2 fruit fly cellular contexts compared by ENCODE assay signal in the genomic region with DNA sequence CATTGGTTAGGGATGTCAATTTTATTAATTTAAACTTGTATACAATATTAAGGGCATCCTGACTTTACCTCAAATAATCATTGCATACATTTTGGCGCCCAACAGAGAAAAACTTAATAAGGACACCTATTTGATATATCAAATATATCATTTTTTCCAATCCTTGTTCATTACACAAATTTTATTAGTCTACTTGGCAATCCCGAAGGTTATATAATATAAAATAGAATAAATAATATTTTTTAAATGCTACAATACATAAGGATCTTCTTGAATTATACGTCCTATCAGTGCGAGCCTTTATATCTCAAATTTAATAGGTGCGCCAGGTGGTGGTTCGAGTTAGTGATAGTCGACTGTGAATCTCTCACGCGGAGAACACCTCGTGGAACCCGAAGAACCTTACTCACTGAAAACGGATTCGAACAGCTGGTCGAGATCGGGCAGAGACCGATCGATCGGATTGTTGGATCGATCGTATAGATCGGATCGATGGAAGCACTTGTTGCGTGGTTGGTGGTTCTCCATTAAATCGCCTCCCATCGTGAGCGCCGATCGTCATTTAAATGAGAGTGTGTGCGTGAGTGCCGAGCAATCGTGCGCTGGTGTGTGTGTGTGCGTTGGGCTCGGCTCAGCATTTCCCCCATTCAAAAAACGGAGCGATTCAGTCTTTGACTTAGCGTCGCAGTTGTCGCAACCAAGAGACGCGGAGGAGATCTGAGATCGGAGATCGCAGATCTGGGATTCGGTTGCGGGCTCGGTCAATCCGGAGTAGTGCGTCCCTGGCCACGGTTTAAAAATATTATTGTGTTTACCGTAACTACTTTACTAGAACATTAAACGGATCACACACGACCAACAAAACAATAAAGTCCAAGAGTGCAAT.
A peak's percentile ranks its signal among the peaks of the same experiment; 100 is the strongest.
TF ChIP-seq lines count a peak whose summit lies in the region.

shd (plus strand) TSS at position 667 of the 886 bp plus-strand sequence.

TF ChIP-seq in whole organism, embryonic, 481 proteins besides CTCF, POLR2A, EP300 and RAD21 (continued from another document and continues in another):
- TF ChIP-seq row (GFP tag; IDR thresholded peaks at IDR 0.05; lab: Robert Waterston, UW) (peak; percentile 64), kni (GFP tag; optimal IDR thresholded peaks at IDR 0.05; lab: Kevin White, UChicago) (peak; percentile 90), CG3065 (GFP tag; optimal IDR thresholded peaks at IDR 0.05; lab: Kevin White, UChicago) (no peak), sob (GFP tag; IDR thresholded peaks at IDR 0.05; lab: Robert Waterston, UW) (peak; percentile 30; the same call in 1 of the 2 replicates), hb (GFP tag; IDR thresholded peaks at IDR 0.05; lab: Robert Waterston, UW; ENCODE audit: partially characterized antibody) (no peak), dpn (GFP tag; optimal IDR thresholded peaks at IDR 0.05; lab: Kevin White, UChicago) (peak in 1 of 2 experiments; percentile 21), Ets65A (GFP tag; lab: Kevin White, UChicago) (peak; percentile 39), grn (GFP tag; optimal IDR thresholded peaks at IDR 0.05; lab: Kevin White, UChicago) (peak; percentile 61), fru (optimal IDR thresholded peaks at IDR 0.05; lab: Kevin White, UChicago) (no peak), CG15479 (GFP tag; optimal IDR thresholded peaks at IDR 0.05; lab: Kevin White, UChicago) (no peak), CG7745 (tag; optimal IDR thresholded peaks at IDR 0.05; lab: Kevin White, UChicago) (no peak), kah (GFP tag; optimal IDR thresholded peaks at IDR 0.05; lab: Kevin White, UChicago) (peak; percentile 70), emc (GFP tag; optimal IDR thresholded peaks at IDR 0.05; lab: Kevin White, UChicago) (no peak), Dad (GFP tag; optimal IDR thresholded peaks at IDR 0.05; lab: Kevin White, UChicago) (no peak), CG1233 (GFP tag; optimal IDR thresholded peaks at IDR 0.05; lab: Kevin White, UChicago) (peak; percentile 16), ems (GFP tag; optimal IDR thresholded peaks at IDR 0.05; lab: Kevin White, UChicago) (no peak), CG8388 (GFP tag; optimal IDR thresholded peaks at IDR 0.05; lab: Kevin White, UChicago) (no peak), Lpt (GFP tag; optimal IDR thresholded peaks at IDR 0.05; lab: Kevin White, UChicago) (no peak), CG18764 (GFP tag; optimal IDR thresholded peaks at IDR 0.05; lab: Kevin White, UChicago) (no peak), MTF-1 (GFP tag; optimal IDR thresholded peaks at IDR 0.05; lab: Kevin White, UChicago; ENCODE audit: borderline replicate concordance) (no peak), lilli (GFP tag; optimal IDR thresholded peaks at IDR 0.05; lab: Kevin White, UChicago) (no peak), CG12236 (GFP tag; optimal IDR thresholded peaks at IDR 0.05; lab: Kevin White, UChicago) (no peak), abd-A (tag; optimal IDR thresholded peaks at IDR 0.05; lab: Kevin White, UChicago) (peak; percentile 65), Abd-B (GFP tag; optimal IDR thresholded peaks at IDR 0.05; lab: Kevin White, UChicago) (peak; percentile 23), MESR4 (GFP tag; optimal IDR thresholded peaks at IDR 0.05; lab: Kevin White, UChicago) (no peak), ato (GFP tag; IDR thresholded peaks at IDR 0.05; lab: Robert Waterston, UW; ENCODE audit: partially characterized antibody) (no peak), HHEX (GFP tag; optimal IDR thresholded peaks at IDR 0.05; lab: Kevin White, UChicago) (peak; percentile 22), Oli (tag; optimal IDR thresholded peaks at IDR 0.05; lab: Kevin White, UChicago) (peak; percentile 57), CG12769 (tag; optimal IDR thresholded peaks at IDR 0.05; lab: Kevin White, UChicago) (peak; percentile 18), CG7556 (GFP tag; optimal IDR thresholded peaks at IDR 0.05; lab: Kevin White, UChicago) (peak; percentile 76), YL-1 (GFP tag; optimal IDR thresholded peaks at IDR 0.05; lab: Kevin White, UChicago) (no peak), Fer1 (GFP tag; optimal IDR thresholded peaks at IDR 0.05; lab: Kevin White, UChicago) (no peak), CG15073 (GFP tag; optimal IDR thresholded peaks at IDR 0.05; lab: Kevin White, UChicago) (no peak), CG6683 (GFP tag; optimal IDR thresholded peaks at IDR 0.05; lab: Kevin White, UChicago) (no peak), yki (optimal IDR thresholded peaks at IDR 0.05; lab: Kevin White, UChicago) (no peak), crol (GFP tag; IDR thresholded peaks at IDR 0.05; lab: Robert Waterston, UW) (no peak), lola (GFP tag; optimal IDR thresholded peaks at IDR 0.05; lab: Kevin White, UChicago) (peak in 1 of 3 experiments; percentile 69), CG2889 (GFP tag; IDR thresholded peaks at IDR 0.05; lab: Robert Waterston, UW) (no peak), CG2199 (GFP tag; IDR thresholded peaks at IDR 0.05; lab: Robert Waterston, UW) (peak; percentile 84; the same call in 2 of the 3 replicates), Gug (GFP tag; IDR thresholded peaks at IDR 0.05; lab: Robert Waterston, UW) (peak; percentile 39; the same call in 1 of the 4 replicates), croc (GFP tag; conservative IDR thresholded peaks at IDR 0.05; lab: Robert Waterston, UW) (no peak), Mrtf (GFP tag; IDR thresholded peaks at IDR 0.05; lab: Robert Waterston, UW) (no peak), Antp (GFP tag; optimal IDR thresholded peaks at IDR 0.05; lab: Kevin White, UChicago) (no peak), Nf-YC (tag; optimal IDR thresholded peaks at IDR 0.05; lab: Kevin White, UChicago) (peak; percentile 67), bcd (GFP tag; optimal IDR thresholded peaks at IDR 0.05; lab: Kevin White, UChicago) (peak; percentile 21), CG4328 (GFP tag; optimal IDR thresholded peaks at IDR 0.05; lab: Kevin White, UChicago) (no peak), Dfd (GFP tag; optimal IDR thresholded peaks at IDR 0.05; lab: Kevin White, UChicago) (no peak), CG1603 (tag; optimal IDR thresholded peaks at IDR 0.05; lab: Kevin White, UChicago) (no peak), h (optimal IDR thresholded peaks at IDR 0.05; lab: Kevin White, UChicago) (no peak), CG14667 (GFP tag; IDR thresholded peaks at IDR 0.05; lab: Robert Waterston, UW) (no peak), dmrt99B (tag; optimal IDR thresholded peaks at IDR 0.05; lab: Kevin White, UChicago) (peak; percentile 15), Aef1 (GFP tag; IDR thresholded peaks at IDR 0.05; lab: Robert Waterston, UW) (0 out of 3 replicates have a peak, but pooled peaks have one; percentile 31), CG3847 (GFP tag; IDR thresholded peaks at IDR 0.05; lab: Robert Waterston, UW) (no peak), CG10654 (GFP tag; optimal IDR thresholded peaks at IDR 0.05; lab: Kevin White, UChicago) (no peak), Hey (tag; optimal IDR thresholded peaks at IDR 0.05; lab: Kevin White, UChicago) (no peak), pnt (GFP tag; optimal IDR thresholded peaks at IDR 0.05; lab: Kevin White, UChicago) (no peak), seq (GFP tag; IDR thresholded peaks at IDR 0.05; lab: Robert Waterston, UW) (no peak), wdn (GFP tag; IDR thresholded peaks at IDR 0.05; lab: Robert Waterston, UW) (no peak), ind (GFP tag; optimal IDR thresholded peaks at IDR 0.05; lab: Kevin White, UChicago) (peak; percentile 17), Nf-YB (GFP tag; optimal IDR thresholded peaks at IDR 0.05; lab: Kevin White, UChicago) (peak; percentile 85), insv (GFP tag; optimal IDR thresholded peaks at IDR 0.05; lab: Kevin White, UChicago) (no peak), CG11456 (GFP tag; IDR thresholded peaks at IDR 0.05; lab: Robert Waterston, UW) (no peak)

TF ChIP-seq in whole organism, prepupa, 60 proteins besides CTCF, POLR2A, EP300 and RAD21 (continued from another document):
- peak; percentile 8 for TF ChIP-seq Ets21C (GFP tag; optimal IDR thresholded peaks at IDR 0.05; lab: Kevin White, UChicago)
- peak; percentile 20 for TF ChIP-seq CG6792 (GFP tag; optimal IDR thresholded peaks at IDR 0.05; lab: Kevin White, UChicago)
- TF ChIP-seq CG8632 (GFP tag; optimal IDR thresholded peaks at IDR 0.05; lab: Kevin White, UChicago) = peak; percentile 61
